Fruit fly (Drosophila melanogaster): ENCODE measurements around the gene Srrm1.
A peak's percentile ranks its signal among the peaks of the same experiment; 100 is the strongest.

Srrm1 gene

DNA sequence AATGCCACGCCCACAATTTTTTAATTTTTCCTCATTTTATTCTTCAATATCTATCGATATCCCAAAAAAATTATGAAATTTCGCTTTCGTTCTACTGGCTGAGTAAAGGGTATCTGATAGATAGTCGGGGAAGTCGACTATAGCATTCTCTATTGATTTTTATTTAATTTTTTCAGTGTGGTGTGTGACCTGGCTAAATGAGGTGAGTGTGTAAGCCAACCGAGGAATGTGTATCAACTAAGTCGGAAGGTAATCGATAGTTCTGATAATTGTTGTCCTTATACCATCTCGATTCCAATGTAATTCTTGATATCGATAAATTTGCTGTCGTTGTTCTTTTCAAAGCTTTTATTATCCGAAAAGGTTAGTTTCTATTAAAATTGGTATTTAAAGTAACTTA lies 30.1 kb upstream of the Srrm1 start, which contains the start of gene CG11263 (continued):
- peak in 1 of 2 experiments; percentile 42 for TF ChIP-seq Hr51 (GFP tag; optimal IDR thresholded peaks at IDR 0.05)
- no peak for TF ChIP-seq so (GFP tag; IDR thresholded peaks at IDR 0.05)
- TF ChIP-seq gsb-n (tag; optimal IDR thresholded peaks at IDR 0.05): no peak
- TF ChIP-seq Sox100B (GFP tag; optimal IDR thresholded peaks at IDR 0.05): no peak
- TF ChIP-seq ap (GFP tag; IDR thresholded peaks at IDR 0.05): no peak
- no peak for TF ChIP-seq dimm (GFP tag; IDR thresholded peaks at IDR 0.05)
- TF ChIP-seq CG11093 (GFP tag; IDR thresholded peaks at IDR 0.05): no peak
- TF ChIP-seq zfh2 (GFP tag; optimal IDR thresholded peaks at IDR 0.05): peak; percentile 57
- no peak for TF ChIP-seq ara (GFP tag; IDR thresholded peaks at IDR 0.05)
- no peak for TF ChIP-seq CG12071 (GFP tag; optimal IDR thresholded peaks at IDR 0.05)
- no peak for TF ChIP-seq CG7928 (GFP tag; optimal IDR thresholded peaks at IDR 0.05)
- TF ChIP-seq Taf1 (GFP tag; IDR thresholded peaks at IDR 0.05): peak; percentile 54; the same call in 1 of the 2 replicates
- TF ChIP-seq Tbp (GFP tag; optimal IDR thresholded peaks at IDR 0.05): no peak
- peak; percentile 75 for TF ChIP-seq E2f2 (GFP tag; IDR thresholded peaks at IDR 0.05)
- no peak for TF ChIP-seq esg (GFP tag; conservative IDR thresholded peaks at IDR 0.05)
- peak; percentile 83 for TF ChIP-seq Scr (GFP tag; IDR thresholded peaks at IDR 0.05; ENCODE audit: partially characterized antibody)
- TF ChIP-seq Awh (GFP tag; IDR thresholded peaks at IDR 0.05): no peak
- peak; percentile 66 for TF ChIP-seq Side (GFP tag; optimal IDR thresholded peaks at IDR 0.05)
- TF ChIP-seq prd (optimal IDR thresholded peaks at IDR 0.05): no peak
- TF ChIP-seq prd (GFP tag; IDR thresholded peaks at IDR 0.05): peak; percentile 52; the same call in 1 of the 3 replicates
- no peak for TF ChIP-seq CG8281 (tag; optimal IDR thresholded peaks at IDR 0.05)
- TF ChIP-seq pum (GFP tag; optimal IDR thresholded peaks at IDR 0.05): peak; percentile 24
- TF ChIP-seq Ets97D (GFP tag; optimal IDR thresholded peaks at IDR 0.05): peak; percentile 84
- no peak for TF ChIP-seq CG11504 (tag; optimal IDR thresholded peaks at IDR 0.05)
- TF ChIP-seq bbx (GFP tag; IDR thresholded peaks at IDR 0.05; ENCODE audit: partially characterized antibody): peak; percentile 84
- no peak for TF ChIP-seq tup (GFP tag; optimal IDR thresholded peaks at IDR 0.05)
- TF ChIP-seq jigr1 (GFP tag; IDR thresholded peaks at IDR 0.05): no peak
- TF ChIP-seq grau (tag; optimal IDR thresholded peaks at IDR 0.05): no peak
- TF ChIP-seq toy (GFP tag; IDR thresholded peaks at IDR 0.05): no peak
- TF ChIP-seq CG13287 (GFP tag; IDR thresholded peaks at IDR 0.05; ENCODE audit: partially characterized antibody): peak; percentile 89
- TF ChIP-seq bowl (GFP tag; IDR thresholded peaks at IDR 0.05): no peak
- no peak for TF ChIP-seq grn (GFP tag; optimal IDR thresholded peaks at IDR 0.05)
- TF ChIP-seq CG8290 (GFP tag; optimal IDR thresholded peaks at IDR 0.05): peak; percentile 73
- peak; percentile 21 to 80 for TF ChIP-seq CG8290 (tag; optimal IDR thresholded peaks at IDR 0.05)
- peak; percentile 42 for TF ChIP-seq CG3847 (GFP tag; IDR thresholded peaks at IDR 0.05)
- TF ChIP-seq CG7987 (GFP tag; optimal IDR thresholded peaks at IDR 0.05): no peak
- no peak for TF ChIP-seq chm (GFP tag; IDR thresholded peaks at IDR 0.05)
- no peak for TF ChIP-seq MTF-1 (GFP tag; optimal IDR thresholded peaks at IDR 0.05; ENCODE audit: borderline replicate concordance)
- no peak for TF ChIP-seq stc (GFP tag; IDR thresholded peaks at IDR 0.05)
- peak; percentile 35; the same call in 1 of the 2 replicates for TF ChIP-seq CG14667 (GFP tag; IDR thresholded peaks at IDR 0.05)
- peak; percentile 12 for TF ChIP-seq pnt (GFP tag; optimal IDR thresholded peaks at IDR 0.05)
- TF ChIP-seq dmrt99B (tag; optimal IDR thresholded peaks at IDR 0.05): no peak
- TF ChIP-seq ac (GFP tag; optimal IDR thresholded peaks at IDR 0.05): no peak
- no peak for TF ChIP-seq lab (GFP tag; optimal IDR thresholded peaks at IDR 0.05)
- peak; percentile 93 for TF ChIP-seq CG7963 (GFP tag; IDR thresholded peaks at IDR 0.05; ENCODE audit: partially characterized antibody)
- TF ChIP-seq CG30431 (GFP tag; optimal IDR thresholded peaks at IDR 0.05): peak; percentile 7
- TF ChIP-seq Eip74EF (GFP tag; optimal IDR thresholded peaks at IDR 0.05): no peak
- TF ChIP-seq Nf-YC (tag; optimal IDR thresholded peaks at IDR 0.05): no peak
- TF ChIP-seq chn (GFP tag; optimal IDR thresholded peaks at IDR 0.05): peak; percentile 53
- TF ChIP-seq CG11723 (GFP tag; optimal IDR thresholded peaks at IDR 0.05): no peak
- TF ChIP-seq ase (GFP tag; IDR thresholded peaks at IDR 0.05): peak; percentile 35; the same call in 1 of the 3 replicates
- TF ChIP-seq CG3995 (GFP tag; optimal IDR thresholded peaks at IDR 0.05): no peak
